Fruit fly (Drosophila melanogaster): Measurements from ENCODE around the gene CG4194.

The CG4194 gene

DNA sequence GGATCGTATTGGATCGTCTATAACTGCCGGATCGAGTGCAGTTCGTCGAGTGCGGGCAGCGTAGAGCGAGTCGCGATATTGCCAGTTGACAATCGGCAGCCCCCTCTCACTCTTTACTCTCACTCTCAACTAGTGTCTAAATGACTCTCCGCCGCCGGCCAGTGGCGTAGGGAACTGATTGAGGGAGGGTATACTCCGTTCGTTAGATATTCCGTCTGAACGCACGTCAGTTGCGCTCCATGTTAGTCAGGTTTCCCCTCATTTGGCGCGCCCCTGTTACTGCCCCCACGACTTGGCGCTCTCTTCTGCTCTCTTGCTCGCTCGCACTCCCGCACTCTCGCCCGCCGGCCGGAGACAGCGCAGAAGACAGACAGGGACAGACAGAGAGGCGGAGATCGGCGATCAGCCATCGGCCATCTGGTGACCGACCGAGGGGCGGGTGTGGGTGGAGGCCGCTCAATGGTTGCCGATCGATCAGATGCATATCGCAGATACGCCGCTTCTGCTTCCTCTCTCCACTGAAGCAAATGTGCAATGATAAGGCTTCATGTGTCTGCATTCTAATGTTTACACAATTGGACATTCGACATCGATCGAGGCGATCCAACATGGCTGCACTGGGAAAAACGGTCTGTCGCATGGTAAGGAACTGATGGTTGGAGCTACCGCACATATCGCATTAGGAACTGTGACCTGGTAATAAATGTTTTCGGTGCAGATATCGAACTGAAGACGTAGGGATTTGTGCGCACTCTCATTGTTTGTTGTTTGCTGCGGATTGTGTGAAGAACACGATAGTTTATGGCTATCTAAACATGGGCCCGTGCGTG is 18.1 kb upstream of the CG4194 start, which contains the start of gene moody (continued):
- TF ChIP-seq eyg (GFP tag; optimal IDR thresholded peaks at IDR 0.05) (peak; percentile 96), Hsf (GFP tag; optimal IDR thresholded peaks at IDR 0.05) (peak; percentile 97), CG6813 (GFP tag; optimal IDR thresholded peaks at IDR 0.05) (peak; percentile 98), Aef1 (GFP tag; IDR thresholded peaks at IDR 0.05) (peak; percentile 98), CG17612 (GFP tag; IDR thresholded peaks at IDR 0.05) (peak; percentile 97), Myb (GFP tag; optimal IDR thresholded peaks at IDR 0.05) (peak; percentile 91), ham (GFP tag; IDR thresholded peaks at IDR 0.05) (peak; percentile 92), C15 (GFP tag; IDR thresholded peaks at IDR 0.05) (peak; percentile 96), run (tag; optimal IDR thresholded peaks at IDR 0.05) (peak; percentile 88), yki (optimal IDR thresholded peaks at IDR 0.05) (no peak), CG7786 (GFP tag; optimal IDR thresholded peaks at IDR 0.05) (peak; percentile 98), BtbVII (GFP tag; optimal IDR thresholded peaks at IDR 0.05) (peak; percentile 97), Adf1 (GFP tag; IDR thresholded peaks at IDR 0.05) (peak; percentile 91), CG32772 (GFP tag; IDR thresholded peaks at IDR 0.05) (peak; percentile 98), CG13287 (GFP tag; IDR thresholded peaks at IDR 0.05; ENCODE audit: partially characterized antibody) (peak; percentile 65; the same call in 1 of the 2 replicates), trem (tag; optimal IDR thresholded peaks at IDR 0.05) (peak; percentile 58), pnt (GFP tag; optimal IDR thresholded peaks at IDR 0.05) (peak; percentile 97), CG13424 (tag; optimal IDR thresholded peaks at IDR 0.05) (peak; percentile 97), CG12299 (tag; optimal IDR thresholded peaks at IDR 0.05) (peak; percentile 94), sima (GFP tag; optimal IDR thresholded peaks at IDR 0.05) (peak; percentile 88), zf30C (GFP tag; optimal IDR thresholded peaks at IDR 0.05) (peak; percentile 95), CG11696 (GFP tag; IDR thresholded peaks at IDR 0.05) (peak; percentile 92), wek (GFP tag; optimal IDR thresholded peaks at IDR 0.05) (peak; percentile 92), croc (GFP tag; conservative IDR thresholded peaks at IDR 0.05) (peak; percentile 90), PHDP (tag; optimal IDR thresholded peaks at IDR 0.05) (peak; percentile 97), zfh2 (GFP tag; optimal IDR thresholded peaks at IDR 0.05) (peak; percentile 98), CG3281 (GFP tag; optimal IDR thresholded peaks at IDR 0.05) (peak; percentile 95), CG30431 (GFP tag; optimal IDR thresholded peaks at IDR 0.05) (peak; percentile 95), Awh (GFP tag; IDR thresholded peaks at IDR 0.05) (peak; percentile 98), Gug (GFP tag; IDR thresholded peaks at IDR 0.05) (peak; percentile 100), ap (GFP tag; IDR thresholded peaks at IDR 0.05) (peak; percentile 97), dimm (GFP tag; IDR thresholded peaks at IDR 0.05) (peak; percentile 93), CG34422 (GFP tag; IDR thresholded peaks at IDR 0.05) (peak; percentile 98), CG16815 (GFP tag; optimal IDR thresholded peaks at IDR 0.05) (peak; percentile 95), gce (GFP tag; IDR thresholded peaks at IDR 0.05) (peak; percentile 97), lbe (GFP tag; optimal IDR thresholded peaks at IDR 0.05) (peak; percentile 86), h (optimal IDR thresholded peaks at IDR 0.05) (no peak), CG6854 (GFP tag; optimal IDR thresholded peaks at IDR 0.05) (peak; percentile 96), CG31388 (GFP tag; optimal IDR thresholded peaks at IDR 0.05) (peak; percentile 82), CG18599 (GFP tag; optimal IDR thresholded peaks at IDR 0.05) (peak; percentile 99), tx (GFP tag; optimal IDR thresholded peaks at IDR 0.05) (peak; percentile 98), Oaz (GFP tag; IDR thresholded peaks at IDR 0.05) (peak; percentile 95), CG6765 (GFP tag; optimal IDR thresholded peaks at IDR 0.05) (peak; percentile 98), CG6654 (GFP tag; optimal IDR thresholded peaks at IDR 0.05) (peak; percentile 87), jing (GFP tag; optimal IDR thresholded peaks at IDR 0.05) (peak; percentile 95), peb (GFP tag; IDR thresholded peaks at IDR 0.05) (peak; percentile 96), CG5953 (GFP tag; IDR thresholded peaks at IDR 0.05) (peak; percentile 98), CG11456 (GFP tag; IDR thresholded peaks at IDR 0.05) (peak; percentile 100), en (GFP tag; optimal IDR thresholded peaks at IDR 0.05) (peak; percentile 97), Fer3 (tag; optimal IDR thresholded peaks at IDR 0.05) (peak; percentile 97), D19B (GFP tag; optimal IDR thresholded peaks at IDR 0.05) (peak; percentile 92)
